Fruit fly (Drosophila melanogaster) whole organism, prepupa: ENCODE measurements around the gene CG7810.

Source experiments
- Blimp-1 ChIP-seq: fragments of 200-800 bp; sonication (Bioruptor generic); optimal IDR thresholded peaks from 3 replicates; lab custom pipeline; 2017; ENCODE audit warnings: missing biosample characterization, missing genetic modification characterization, mild to moderate bottlenecking, moderate library complexity, missing genetic modification reagents
- CG10631 ChIP-seq: fragments of 200-800 bp; sonication (Bioruptor generic); optimal IDR thresholded peaks from 2 replicates; lab custom pipeline; 2016; ENCODE audit warnings: missing biosample characterization, missing genetic modification characterization
- CG10669 ChIP-seq: fragments of 200-800 bp; sonication (Bioruptor generic); optimal IDR thresholded peaks from 3 replicates; lab custom pipeline; 2018; ENCODE audit warnings: missing biosample characterization, mild to moderate bottlenecking, missing genetic modification characterization, moderate library complexity
- CG11762 ChIP-seq: fragments of 200-800 bp; sonication (Bioruptor generic); optimal IDR thresholded peaks from 3 replicates; lab custom pipeline; 2016; ENCODE audit warnings: missing biosample characterization, missing genetic modification characterization; ENCODE audit not compliant: insufficient read depth
- CG15336 ChIP-seq: fragments of 200-800 bp; sonication (Bioruptor generic); IDR thresholded peaks from 2 replicates; pipeline ENCODE4 v1.3.6; 2022; ENCODE audit warnings: missing biosample characterization, missing genetic modification characterization
- CG1621 ChIP-seq: fragments of 200-800 bp; sonication (Bioruptor generic); optimal IDR thresholded peaks from 3 replicates; lab custom pipeline; 2018; ENCODE audit warnings: missing biosample characterization, mild to moderate bottlenecking, missing genetic modification characterization
- CG16779 ChIP-seq: fragments of 200-800 bp; sonication (Bioruptor generic); optimal IDR thresholded peaks from 3 replicates; lab custom pipeline; 2017; ENCODE audit warnings: missing biosample characterization, mild to moderate bottlenecking, missing genetic modification characterization
- CG3032 ChIP-seq: fragments of 200-800 bp; optimal IDR thresholded peaks from 2 replicates; lab custom pipeline; 2019; ENCODE audit warnings: missing biosample characterization, mild to moderate bottlenecking, missing genetic modification characterization, moderate library complexity
- CG31627 ChIP-seq: fragments of 200-800 bp; sonication (Bioruptor generic); optimal IDR thresholded peaks from 3 replicates; lab custom pipeline; 2016; ENCODE audit warnings: missing biosample characterization, missing genetic modification characterization
- CG32006 ChIP-seq: fragments of 200-800 bp; sonication (Bioruptor generic); optimal IDR thresholded peaks from 3 replicates; lab custom pipeline; 2017; ENCODE audit warnings: missing biosample characterization, mild to moderate bottlenecking, missing genetic modification characterization
- CG34406 ChIP-seq: fragments of 200-800 bp; sonication (Bioruptor generic); optimal IDR thresholded peaks from 3 replicates; lab custom pipeline; 2016; ENCODE audit warnings: missing biosample characterization, missing genetic modification characterization
- CG4318 ChIP-seq: fragments of 200-800 bp; sonication (Bioruptor generic); optimal IDR thresholded peaks from 3 replicates; lab custom pipeline; 2017; ENCODE audit warnings: missing biosample characterization, mild to moderate bottlenecking, missing genetic modification characterization
- CG6276 ChIP-seq: fragments of 200-800 bp; sonication (Bioruptor generic); optimal IDR thresholded peaks from 2 replicates; lab custom pipeline; 2017; ENCODE audit warnings: missing biosample characterization, mild to moderate bottlenecking, missing genetic modification characterization
- CG6792 ChIP-seq: fragments of 200-800 bp; sonication (Bioruptor generic); optimal IDR thresholded peaks from 3 replicates; lab custom pipeline; 2016; ENCODE audit warnings: missing biosample characterization, missing genetic modification characterization
- CG6808 ChIP-seq: fragments of 200-800 bp; sonication (Bioruptor generic); optimal IDR thresholded peaks from 3 replicates; lab custom pipeline; 2017; ENCODE audit warnings: missing biosample characterization, missing genetic modification characterization, mild to moderate bottlenecking, moderate library complexity, missing genetic modification reagents
- CG6854 ChIP-seq: fragments of 200-800 bp; sonication (Bioruptor generic); optimal IDR thresholded peaks from 2 replicates; lab custom pipeline; 2017; ENCODE audit warnings: missing biosample characterization, mild to moderate bottlenecking, missing genetic modification characterization
- CG7368 ChIP-seq: fragments of 200-800 bp; sonication (Bioruptor generic); optimal IDR thresholded peaks from 3 replicates; lab custom pipeline; 2016; ENCODE audit warnings: missing biosample characterization, missing genetic modification characterization
- CG8319 ChIP-seq: fragments of 200-800 bp; sonication (Bioruptor generic); optimal IDR thresholded peaks from 3 replicates; lab custom pipeline; 2016; ENCODE audit warnings: missing biosample characterization, missing genetic modification characterization
- CG8632 ChIP-seq: fragments of 200-800 bp; sonication (Bioruptor generic); optimal IDR thresholded peaks from 3 replicates; lab custom pipeline; 2016; ENCODE audit warnings: missing biosample characterization, missing genetic modification characterization
- CG9139 ChIP-seq: fragments of 200-800 bp; sonication (Bioruptor generic); optimal IDR thresholded peaks from 3 replicates; lab custom pipeline; 2017; ENCODE audit warnings: missing biosample characterization, mild to moderate bottlenecking, missing genetic modification characterization
- Eip75B ChIP-seq: fragments of 200-800 bp; sonication (Bioruptor generic); optimal IDR thresholded peaks from 3 replicates; lab custom pipeline; 2016; ENCODE audit warnings: missing biosample characterization, missing genetic modification characterization
- Eip78C ChIP-seq: fragments of 200-800 bp; sonication (Bioruptor generic); peaks from one replicate; lab custom pipeline; 2016; ENCODE audit warnings: missing biosample characterization, missing genetic modification characterization
- Ets96B ChIP-seq: fragments of 200-800 bp; optimal IDR thresholded peaks from 2 replicates; lab custom pipeline; 2019; ENCODE audit warnings: missing biosample characterization, mild to moderate bottlenecking, missing genetic modification characterization, moderate library complexity
- Gug ChIP-seq: fragments of 200-800 bp; sonication (Bioruptor generic); IDR thresholded peaks from 2 replicates; pipeline ENCODE4 v1.3.6; 2022; ENCODE audit warnings: missing biosample characterization, missing genetic modification characterization
- Hr38 ChIP-seq: sonication (Bioruptor generic); optimal IDR thresholded peaks from 2 replicates; lab custom pipeline; 2016; ENCODE audit warnings: missing biosample characterization, missing genetic modification characterization
- Hr39 ChIP-seq: fragments of 200-800 bp; sonication (Bioruptor generic); optimal IDR thresholded peaks from 2 replicates; lab custom pipeline; 2016; ENCODE audit warnings: missing biosample characterization, missing genetic modification characterization
- Hr4 ChIP-seq: fragments of 200-800 bp; sonication (Bioruptor generic); optimal IDR thresholded peaks from 3 replicates; lab custom pipeline; 2016; ENCODE audit warnings: missing biosample characterization, missing genetic modification characterization
- Lpt ChIP-seq: fragments of 200-800 bp; sonication (Bioruptor generic); optimal IDR thresholded peaks from 3 replicates; lab custom pipeline; 2016; ENCODE audit warnings: missing biosample characterization, missing genetic modification characterization
- Met ChIP-seq: fragments of 200-800 bp; sonication (Bioruptor generic); optimal IDR thresholded peaks from 3 replicates; lab custom pipeline; 2016; ENCODE audit warnings: missing biosample characterization, missing genetic modification characterization
- OdsH ChIP-seq: fragments of 200-800 bp; sonication (Bioruptor generic); optimal IDR thresholded peaks from 3 replicates; lab custom pipeline; 2016; ENCODE audit warnings: missing biosample characterization, missing genetic modification characterization
- Sox102F ChIP-seq: fragments of 200-800 bp; sonication (Bioruptor generic); optimal IDR thresholded peaks from 2 replicates; lab custom pipeline; 2016; ENCODE audit warnings: missing biosample characterization, mild to moderate bottlenecking, missing genetic modification characterization
- Sox15 ChIP-seq: fragments of 200-800 bp; sonication (Bioruptor generic); optimal IDR thresholded peaks from 3 replicates; lab custom pipeline; 2016; ENCODE audit warnings: missing biosample characterization, missing genetic modification characterization
- achi ChIP-seq: fragments of 200-800 bp; sonication (Bioruptor generic); optimal IDR thresholded peaks from 3 replicates; lab custom pipeline; 2016; ENCODE audit warnings: missing biosample characterization, missing genetic modification characterization
- acj6 ChIP-seq: fragments of 200-800 bp; sonication (Bioruptor generic); optimal IDR thresholded peaks from 3 replicates; lab custom pipeline; 2016; ENCODE audit warnings: missing biosample characterization, missing genetic modification characterization
- dsx ChIP-seq: fragments of 200-800 bp; optimal IDR thresholded peaks from 3 replicates; lab custom pipeline; 2019; ENCODE audit warnings: missing biosample characterization, mild to moderate bottlenecking, missing genetic modification characterization, moderate library complexity; ENCODE audit not compliant: poor library complexity, severe bottlenecking
- eg ChIP-seq: fragments of 200-800 bp; sonication (Bioruptor generic); IDR thresholded peaks from 3 replicates; pipeline ENCODE4 v1.3.6; 2022; ENCODE audit warnings: missing biosample characterization, missing genetic modification characterization
- esn ChIP-seq: fragments of 200-800 bp; sonication (Bioruptor generic); optimal IDR thresholded peaks from 2 replicates; lab custom pipeline; 2016; ENCODE audit warnings: missing biosample characterization, mild to moderate bottlenecking, missing genetic modification characterization, moderate library complexity
- fd85E ChIP-seq: fragments of 200-800 bp; sonication (Bioruptor generic); optimal IDR thresholded peaks from 3 replicates; lab custom pipeline; 2016; ENCODE audit warnings: missing biosample characterization, missing genetic modification characterization
- fkh ChIP-seq: fragments of 200-800 bp; sonication (Bioruptor generic); optimal IDR thresholded peaks from 3 replicates; lab custom pipeline; 2017; ENCODE audit warnings: missing biosample characterization, mild to moderate bottlenecking, missing genetic modification characterization, moderate library complexity
- lz ChIP-seq: fragments of 200-800 bp; sonication (Bioruptor generic); optimal IDR thresholded peaks from 3 replicates; lab custom pipeline; 2016; ENCODE audit warnings: missing biosample characterization, missing genetic modification characterization
- net ChIP-seq: fragments of 200-800 bp; sonication (Bioruptor generic); optimal IDR thresholded peaks from 3 replicates; lab custom pipeline; 2016; ENCODE audit warnings: missing biosample characterization, missing genetic modification characterization
- salr ChIP-seq, 2 experiments: fragments of 200-800 bp; sonication (Bioruptor generic); optimal IDR thresholded peaks; 3 replicates each; lab custom pipeline; 2016 to 2018; ENCODE audit warnings: missing biosample characterization in 2 of 2, missing genetic modification characterization in 2 of 2, mild to moderate bottlenecking in 1 of 2
- spab ChIP-seq: fragments of 200-800 bp; sonication (Bioruptor generic); optimal IDR thresholded peaks from 2 replicates; lab custom pipeline; 2017; ENCODE audit warnings: missing biosample characterization, mild to moderate bottlenecking, missing genetic modification characterization, missing genetic modification reagents
- svp ChIP-seq: fragments of 200-800 bp; sonication (Bioruptor generic); peaks from one replicate; lab custom pipeline; 2016; ENCODE audit warnings: missing biosample characterization, missing genetic modification characterization
- topi ChIP-seq: fragments of 200-800 bp; sonication (Bioruptor generic); optimal IDR thresholded peaks from 3 replicates; lab custom pipeline; 2016; ENCODE audit warnings: missing biosample characterization, missing genetic modification characterization
- vri ChIP-seq: fragments of 200-800 bp; sonication (Bioruptor generic); optimal IDR thresholded peaks from 3 replicates; lab custom pipeline; 2016; ENCODE audit warnings: missing biosample characterization, mild to moderate bottlenecking, missing genetic modification characterization

Gene CG7810

DNA sequence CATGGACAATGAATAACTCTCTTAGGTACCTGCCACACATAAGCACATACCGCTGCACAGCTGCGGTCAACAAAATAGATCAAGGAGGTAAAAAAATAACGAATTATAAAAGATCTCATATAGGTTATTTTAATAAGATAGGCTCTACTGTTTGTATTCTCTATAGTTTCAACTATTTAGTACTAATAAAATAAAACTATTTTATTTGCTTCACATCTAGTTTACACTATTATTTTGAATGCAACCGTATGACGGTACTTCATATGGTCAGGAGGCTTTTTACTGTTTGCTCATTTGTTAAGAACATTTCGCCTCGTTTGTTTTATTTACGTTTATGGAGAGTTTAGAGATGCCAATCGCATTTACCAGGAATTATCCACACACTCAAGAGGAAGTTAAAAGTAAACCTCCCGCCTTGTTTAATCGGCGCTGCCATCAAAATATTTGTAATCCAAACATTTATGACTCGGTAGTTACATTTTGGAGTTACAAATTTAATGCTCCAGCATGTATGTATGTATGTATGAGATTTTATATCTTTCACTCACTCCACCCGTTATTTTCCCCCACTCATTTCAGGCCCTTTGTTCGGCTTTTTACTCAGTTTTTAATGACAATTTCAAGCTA is 35.9 kb downstream of the CG7810 start (continued):
- TF ChIP-seq CG6276 (GFP tag; lab: Kevin White, UChicago) (peak; percentile 76), Lpt (peak; percentile 58), acj6 (GFP tag; lab: Kevin White, UChicago) (peak; percentile 70), CG4318 (GFP tag; lab: Kevin White, UChicago) (peak; percentile 60), fd85E (GFP tag; lab: Kevin White, UChicago) (no peak), CG10631 (GFP tag; lab: Kevin White, UChicago) (peak; percentile 63), topi (GFP tag; lab: Kevin White, UChicago) (peak; percentile 31), salr (GFP tag; optimal IDR thresholded peaks at IDR 0.05; lab: Kevin White, UChicago) (peak; percentile 10 to 64), CG6792 (peak; percentile 54), CG15336 (GFP tag; lab: Robert Waterston, UW) (peak; percentile 91), fkh (GFP tag; lab: Kevin White, UChicago) (peak; percentile 75), dsx (GFP tag; lab: Kevin White, UChicago) (peak; percentile 67), CG16779 (tag; lab: Kevin White, UChicago) (peak; percentile 41), CG31627 (GFP tag; lab: Kevin White, UChicago) (peak; percentile 42), CG8319 (GFP tag; lab: Kevin White, UChicago) (peak; percentile 6), Sox102F (GFP tag; lab: Kevin White, UChicago) (peak; percentile 41), CG7368 (peak; percentile 42), lz (peak; percentile 61), CG9139 (GFP tag; lab: Kevin White, UChicago) (peak; percentile 44), Hr4 (GFP tag; lab: Kevin White, UChicago) (peak; percentile 86), Blimp-1 (GFP tag; lab: Kevin White, UChicago) (no peak), Ets96B (tag; lab: Kevin White, UChicago) (peak; percentile 79), CG3032 (tag; lab: Kevin White, UChicago) (peak; percentile 72), net (GFP tag; lab: Kevin White, UChicago) (peak; percentile 53)
- TF ChIP-seq, all 60 proteins: peak for 54

DNA sequence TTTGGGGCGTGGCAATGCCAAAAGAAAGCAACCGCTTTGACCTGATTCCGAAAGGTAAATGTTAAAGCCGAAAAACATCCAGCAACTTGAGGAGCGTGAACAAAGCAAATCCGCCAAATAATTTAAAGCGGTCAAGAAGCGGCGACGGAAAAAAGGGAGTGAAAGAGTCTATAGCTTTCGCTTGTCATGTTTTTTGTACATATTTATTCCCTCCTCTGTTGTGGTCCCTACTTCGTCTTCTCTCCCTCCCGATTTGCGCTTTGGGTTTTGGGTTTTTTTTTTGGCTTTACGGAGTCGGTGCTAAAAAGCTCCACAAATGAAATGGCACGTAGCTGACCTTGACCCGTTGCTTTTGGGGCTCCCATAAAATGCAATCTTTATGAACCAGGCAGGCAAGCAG is 36.9 kb downstream of the CG7810 start:
- no peak for TF ChIP-seq fkh (GFP tag; lab: Kevin White, UChicago)
- TF ChIP-seq CG8632 (GFP tag; lab: Kevin White, UChicago) = no peak
- no peak for TF ChIP-seq CG32006 (GFP tag; lab: Kevin White, UChicago)
- TF ChIP-seq Hr39 (GFP tag; lab: Kevin White, UChicago) = no peak
- TF ChIP-seq svp (GFP tag; lab: Kevin White, UChicago) = peak; percentile 69
- no peak for TF ChIP-seq CG15336 (GFP tag; lab: Robert Waterston, UW)
- TF ChIP-seq Blimp-1 (GFP tag; lab: Kevin White, UChicago) = peak; percentile 87
- peak; percentile 57 for TF ChIP-seq Eip78C (GFP tag; lab: Kevin White, UChicago)
- no peak for TF ChIP-seq CG7368
- TF ChIP-seq CG10669 (GFP tag; lab: Kevin White, UChicago) = no peak
- TF ChIP-seq esn (GFP tag; lab: Kevin White, UChicago) = no peak
- TF ChIP-seq CG6854 (GFP tag; lab: Kevin White, UChicago) = peak; percentile 70
- no peak for TF ChIP-seq lz
- peak; percentile 5 for TF ChIP-seq Eip75B
- TF ChIP-seq CG9139 (GFP tag; lab: Kevin White, UChicago) = no peak
- TF ChIP-seq eg (GFP tag; lab: Robert Waterston, UW) = no peak
- no peak for TF ChIP-seq Gug
- TF ChIP-seq Ets96B (tag; lab: Kevin White, UChicago) = no peak

DNA sequence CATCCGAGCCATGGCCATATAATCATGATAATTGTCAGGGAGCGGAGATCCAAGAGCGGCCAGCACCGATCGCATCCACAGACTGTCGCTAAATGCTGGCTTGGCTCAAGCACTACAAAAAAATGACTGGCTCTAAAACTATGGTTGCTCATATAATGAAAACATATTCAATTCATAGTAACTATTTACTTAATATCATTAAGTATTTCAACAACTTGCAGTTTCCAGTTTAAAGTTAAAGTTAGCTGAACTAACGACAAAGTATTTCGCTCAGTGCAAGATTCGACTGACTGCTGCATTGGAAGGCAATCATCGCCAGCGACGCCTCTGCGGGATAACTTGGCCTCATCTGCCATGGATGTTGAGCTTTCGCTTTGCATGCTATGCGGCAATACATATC is 40.1 kb downstream of the CG7810 start:
- TF ChIP-seq Met (peak; percentile 35), CG32006 (GFP tag; lab: Kevin White, UChicago) (peak; percentile 85), vri (GFP tag; lab: Kevin White, UChicago) (peak; percentile 16), OdsH (GFP tag; lab: Kevin White, UChicago) (peak; percentile 61), CG34406 (peak; percentile 27), CG11762 (GFP tag; lab: Kevin White, UChicago) (no peak), CG16779 (tag; lab: Kevin White, UChicago) (peak; percentile 49), Sox15 (GFP tag; lab: Kevin White, UChicago) (no peak), CG6854 (GFP tag; lab: Kevin White, UChicago) (no peak), CG3032 (tag; lab: Kevin White, UChicago) (peak; percentile 44), fkh (GFP tag; lab: Kevin White, UChicago) (no peak), CG6808 (GFP tag; lab: Kevin White, UChicago) (peak; percentile 61), dsx (GFP tag; lab: Kevin White, UChicago) (peak; percentile 33), CG6792 (peak; percentile 50), Ets96B (tag; lab: Kevin White, UChicago) (peak; percentile 59), achi (GFP tag; lab: Kevin White, UChicago) (peak; percentile 72), CG1621 (peak; percentile 63), spab (GFP tag; lab: Kevin White, UChicago) (peak; percentile 63), Hr38 (GFP tag; lab: Kevin White, UChicago) (no peak), CG10669 (GFP tag; lab: Kevin White, UChicago) (peak; percentile 60)
